Worm (Caenorhabditis elegans): Measurements from ENCODE around the gene Y49E10.4.

- TF ChIP-seq lsy-2 (tag; optimal IDR thresholded peaks at IDR 0.05), result no peak
- TF ChIP-seq pha-4 (tag; optimal IDR thresholded peaks at IDR 0.05), result no peak
- no peak for TF ChIP-seq unc-62 (GFP tag; optimal IDR thresholded peaks at IDR 0.05)
- TF ChIP-seq blmp-1 (tag; optimal IDR thresholded peaks at IDR 0.05), result no peak
- no peak for TF ChIP-seq snpc-4 (tag; optimal IDR thresholded peaks at IDR 0.05)
- TF ChIP-seq ceh-43 (GFP tag; optimal IDR thresholded peaks at IDR 0.05), result no peak
- no peak for TF ChIP-seq lin-13 (tag; optimal IDR thresholded peaks at IDR 0.05)
These were observed 36.6 kb upstream of the Y49E10.4 start for ce11 chrIII:12420256-12420655.

All from whole organism, mixed stage, embryonic.